In the genomic region with DNA sequence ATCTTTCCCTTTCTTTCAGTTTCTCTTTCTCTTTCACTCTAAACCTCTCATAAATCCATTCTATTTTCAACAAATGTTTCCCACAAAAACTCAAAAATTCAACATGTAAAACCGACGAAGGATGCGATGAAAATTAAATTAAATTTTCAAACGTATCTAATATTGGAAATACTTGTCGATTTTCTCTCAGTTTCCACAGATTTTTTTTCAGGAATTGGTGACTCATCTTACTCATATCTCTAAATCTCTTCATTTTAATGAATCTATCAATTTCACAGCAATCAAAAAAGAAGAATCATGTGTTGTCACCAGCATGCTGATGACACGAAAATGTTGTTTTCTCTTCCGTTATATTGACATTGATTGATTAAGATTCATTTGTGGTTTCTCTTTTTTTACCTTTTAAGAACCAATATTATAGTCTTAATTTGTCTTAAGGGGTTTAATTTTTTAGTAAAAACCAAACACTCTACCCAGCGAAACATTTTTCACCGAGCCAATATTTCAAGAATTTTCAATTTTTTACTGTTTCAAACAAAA, we compare ENCODE assay signal across 1 worm cellular context.
TF ChIP-seq lines count a peak whose summit lies in the region.

No protein-coding gene starts in this region.

TF ChIP-seq in whole organism, L1 larva, 84 proteins besides CTCF, POLR2A, EP300 and RAD21 (continued from another document):
- TF ChIP-seq pqm-1 (tag; optimal IDR thresholded peaks at IDR 0.05; lab: Kevin White, UChicago) (no peak), C34B4.2 (tag; optimal IDR thresholded peaks at IDR 0.05; lab: Kevin White, UChicago) (no peak), dpl-1 (GFP tag; optimal IDR thresholded peaks at IDR 0.05; lab: Kevin White, UChicago) (no peak), lin-39 (tag; optimal IDR thresholded peaks at IDR 0.05; lab: Kevin White, UChicago) (peak; percentile 62), lir-3 (tag; optimal IDR thresholded peaks at IDR 0.05; lab: Kevin White, UChicago; ENCODE audit: poor library complexity) (no peak), F16B12.6 (tag; optimal IDR thresholded peaks at IDR 0.05; lab: Kevin White, UChicago) (no peak), snu-23 (GFP tag; optimal IDR thresholded peaks at IDR 0.05; lab: Kevin White, UChicago) (peak; percentile 31), C16A3.4 (tag; optimal IDR thresholded peaks at IDR 0.05; lab: Kevin White, UChicago) (no peak), nhr-77 (tag; optimal IDR thresholded peaks at IDR 0.05; lab: Kevin White, UChicago) (no peak), elt-3 (tag; optimal IDR thresholded peaks at IDR 0.05; lab: Kevin White, UChicago) (peak in 1 of 6 experiments; percentile 52), rnt-1 (tag; optimal IDR thresholded peaks at IDR 0.05; lab: Kevin White, UChicago) (peak; percentile 66), nhr-47 (tag; optimal IDR thresholded peaks at IDR 0.05; lab: Kevin White, UChicago) (no peak), nhr-20 (tag; optimal IDR thresholded peaks at IDR 0.05; lab: Kevin White, UChicago) (peak; percentile 20), hlh-4 (tag; optimal IDR thresholded peaks at IDR 0.05; lab: Kevin White, UChicago) (no peak)
